Worm (Caenorhabditis elegans): ENCODE results near the gene F15A8.1.

Gene F15A8.1

DNA sequence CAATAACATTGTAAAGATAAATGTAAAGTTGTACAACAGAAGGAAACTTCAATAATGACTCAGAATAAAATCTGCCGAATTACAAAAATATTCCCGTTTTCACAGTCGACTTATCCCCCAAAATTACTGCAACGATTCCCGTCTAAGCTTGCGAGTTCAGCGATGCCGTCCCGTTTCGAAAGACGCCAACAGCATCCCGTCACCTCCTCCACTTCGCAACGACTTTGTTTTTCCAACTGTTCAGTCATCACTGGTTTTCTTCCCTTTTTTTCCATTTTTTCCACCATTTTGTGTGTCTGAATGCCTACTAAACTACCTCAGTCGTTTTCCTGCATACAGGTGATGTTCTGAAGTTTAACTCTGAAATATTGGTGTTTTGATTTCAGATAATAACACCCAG, at the start of gene F15A8.1:
Gene F15A8.1 (plus strand): TSS at position 301 of the 400 bp plus-strand sequence.
- no peak for TF ChIP-seq fos-1 (tag; optimal IDR thresholded peaks at IDR 0.05)
- no peak for TF ChIP-seq nhr-21 (tag; optimal IDR thresholded peaks at IDR 0.05)
- TF ChIP-seq ceh-16 (tag; optimal IDR thresholded peaks at IDR 0.05): no peak
- TF ChIP-seq skn-1 (tag; optimal IDR thresholded peaks at IDR 0.05): no peak
- TF ChIP-seq lsy-2 (tag; optimal IDR thresholded peaks at IDR 0.05): no peak
- no peak for TF ChIP-seq dmd-4 (tag; optimal IDR thresholded peaks at IDR 0.05)
- no peak for TF ChIP-seq ceh-82 (tag; optimal IDR thresholded peaks at IDR 0.05)
- no peak for TF ChIP-seq nhr-23 (tag; optimal IDR thresholded peaks at IDR 0.05)
- TF ChIP-seq snpc-4 (tag; optimal IDR thresholded peaks at IDR 0.05): no peak

DNA sequence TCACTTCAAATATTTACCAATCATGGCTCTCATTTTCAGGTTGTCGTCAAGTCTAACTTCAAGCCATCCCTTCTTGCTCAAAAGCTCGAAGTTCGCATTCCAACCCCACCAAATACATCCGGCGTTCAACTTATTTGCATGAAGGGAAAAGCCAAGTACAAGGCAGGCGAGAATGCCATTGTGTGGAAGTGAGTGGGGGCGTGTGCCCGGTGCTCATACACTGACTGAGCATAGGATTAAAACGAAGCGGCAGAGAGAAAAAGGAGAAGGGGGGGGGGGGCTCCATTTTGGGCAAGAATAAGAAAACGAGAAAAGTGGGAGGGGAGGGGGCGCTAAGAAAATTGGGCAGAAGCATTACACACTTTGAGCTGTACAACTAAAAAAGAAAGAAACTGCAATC, 49.1 kb upstream of the F15A8.1 start:
- TF ChIP-seq ztf-1 (GFP tag; conservative IDR thresholded peaks at IDR 0.05) (no peak), Y55F3AM.14 (GFP tag; optimal IDR thresholded peaks at IDR 0.05) (peak; percentile 10)

ce11 chrX:4395073-4395850, 45.5 kb upstream of the F15A8.1 start:
- TF ChIP-seq mab-5 (tag; optimal IDR thresholded peaks at IDR 0.05) (peak; percentile 70), sma-3 (GFP tag; optimal IDR thresholded peaks at IDR 0.05) (peak; percentile 82), lin-13 (GFP tag; optimal IDR thresholded peaks at IDR 0.05) (peak; percentile 60), sma-9 (GFP tag; optimal IDR thresholded peaks at IDR 0.05) (peak; percentile 47), sma-9 (tag; optimal IDR thresholded peaks at IDR 0.05) (no peak), ama-1 (optimal IDR thresholded peaks at IDR 0.05) (no peak), ztf-4 (tag; optimal IDR thresholded peaks at IDR 0.05) (no peak), ceh-82 (tag; optimal IDR thresholded peaks at IDR 0.05) (peak; percentile 63), Y55F3AM.14 (GFP tag; optimal IDR thresholded peaks at IDR 0.05) (no peak), ceh-16 (tag; optimal IDR thresholded peaks at IDR 0.05) (no peak), R02D3.7 (tag; optimal IDR thresholded peaks at IDR 0.05) (no peak), gmeb-1 (tag; optimal IDR thresholded peaks at IDR 0.05) (peak; percentile 82), mbf-1 (tag; optimal IDR thresholded peaks at IDR 0.05) (peak; percentile 35), egl-27 (tag; optimal IDR thresholded peaks at IDR 0.05) (peak; percentile 63), alr-1 (tag; optimal IDR thresholded peaks at IDR 0.05) (no peak), elt-3 (tag; optimal IDR thresholded peaks at IDR 0.05) (no peak), snpc-4 (tag; optimal IDR thresholded peaks at IDR 0.05) (peak; percentile 41), crh-2 (tag; optimal IDR thresholded peaks at IDR 0.05) (peak; percentile 89), fos-1 (tag; optimal IDR thresholded peaks at IDR 0.05) (peak; percentile 64), ztf-11 (tag; optimal IDR thresholded peaks at IDR 0.05) (no peak), nhr-129 (tag; optimal IDR thresholded peaks at IDR 0.05) (peak; percentile 82), nhr-11 (tag; optimal IDR thresholded peaks at IDR 0.05) (no peak), unc-55 (GFP tag; optimal IDR thresholded peaks at IDR 0.05) (peak; percentile 77), mdl-1 (tag; optimal IDR thresholded peaks at IDR 0.05) (no peak), nhr-10 (tag; optimal IDR thresholded peaks at IDR 0.05) (no peak), ztf-1 (GFP tag; conservative IDR thresholded peaks at IDR 0.05) (no peak), nhr-25 (tag; optimal IDR thresholded peaks at IDR 0.05) (peak; percentile 78), ZK546.5 (tag; optimal IDR thresholded peaks at IDR 0.05) (no peak), sem-4 (tag; optimal IDR thresholded peaks at IDR 0.05) (peak; percentile 22), aly-2 (tag; optimal IDR thresholded peaks at IDR 0.05) (no peak), F13H6.1 (tag; optimal IDR thresholded peaks at IDR 0.05) (peak; percentile 79), dmd-4 (tag; optimal IDR thresholded peaks at IDR 0.05) (no peak), nhr-77 (tag; optimal IDR thresholded peaks at IDR 0.05) (no peak), C34F6.9 (tag; optimal IDR thresholded peaks at IDR 0.05) (peak; percentile 46), blmp-1 (tag; optimal IDR thresholded peaks at IDR 0.05; ENCODE audit: insufficient read depth) (no peak), unc-62 (GFP tag; optimal IDR thresholded peaks at IDR 0.05) (no peak), lsy-2 (tag; optimal IDR thresholded peaks at IDR 0.05) (peak; percentile 59 to 77), unc-39 (tag; optimal IDR thresholded peaks at IDR 0.05) (no peak), nhr-12 (tag; optimal IDR thresholded peaks at IDR 0.05) (no peak), nhr-21 (tag; optimal IDR thresholded peaks at IDR 0.05) (peak; percentile 85), nhr-237 (tag; optimal IDR thresholded peaks at IDR 0.05) (no peak), peb-1 (tag; optimal IDR thresholded peaks at IDR 0.05) (no peak), nhr-6 (tag; optimal IDR thresholded peaks at IDR 0.05) (peak; percentile 49)

All from whole organism, L2 larva.